Worm (Caenorhabditis elegans) whole organism, late embryonic: ENCODE results near the gene twk-25.

Experiments used
- Y22D7AL.16 ChIP-seq: sonication (generic microtip); optimal IDR thresholded peaks from 2 replicates; lab custom pipeline; 2016; ENCODE audit warnings: missing genetic modification characterization, missing compliant biosample characterization
- ceh-22 ChIP-seq: sonication (generic microtip); optimal IDR thresholded peaks from 2 replicates; lab custom pipeline; 2017; ENCODE audit warnings: missing biosample characterization, missing genetic modification characterization
- dmd-4 ChIP-seq: sonication (generic microtip); optimal IDR thresholded peaks from 2 replicates; lab custom pipeline; 2016; ENCODE audit warnings: borderline replicate concordance, missing genetic modification characterization, missing compliant biosample characterization
- elt-2 ChIP-seq: sonication (generic microtip); optimal IDR thresholded peaks from 2 replicates; lab custom pipeline; 2016; ENCODE audit warnings: missing genetic modification reagents, missing genetic modification characterization, missing compliant biosample characterization
- fkh-10 ChIP-seq: fragments of 150-350 bp; optimal IDR thresholded peaks from 2 replicates; lab custom pipeline; 2014; ENCODE audit warnings: missing biosample characterization, missing genetic modification reagents, missing genetic modification characterization
- hlh-13 ChIP-seq: fragments of 200-800 bp; sonication (Bioruptor generic); optimal IDR thresholded peaks from 2 replicates; lab custom pipeline; 2018; ENCODE audit warnings: mild to moderate bottlenecking, missing genetic modification characterization, missing compliant biosample characterization
- nfya-1 ChIP-seq: sonication (generic microtip); optimal IDR thresholded peaks from 2 replicates; lab custom pipeline; 2017; ENCODE audit warnings: missing genetic modification characterization, mild to moderate bottlenecking, missing compliant biosample characterization, antibody characterized with exemption, moderate library complexity
- nhr-11 ChIP-seq: fragments of 150-350 bp; optimal IDR thresholded peaks from 2 replicates; lab custom pipeline; 2014; ENCODE audit warnings: missing biosample characterization, missing genetic modification characterization
- rnt-1 ChIP-seq: sonication (generic microtip); optimal IDR thresholded peaks from 2 replicates; lab custom pipeline; 2016; ENCODE audit warnings: missing genetic modification characterization, missing compliant biosample characterization
- unc-86 ChIP-seq: sonication (generic microtip); optimal IDR thresholded peaks from 2 replicates; lab custom pipeline; 2016; ENCODE audit warnings: missing genetic modification characterization, missing compliant biosample characterization

- TF ChIP-seq Y22D7AL.16 (no peak), elt-2 (tag; lab: Kevin White, UChicago) (no peak), nfya-1 (no peak), ceh-22 (tag; lab: Kevin White, UChicago) (no peak), nhr-11 (no peak), dmd-4 (tag; lab: Kevin White, UChicago) (no peak), fkh-10 (GFP tag; lab: Kevin White, UChicago) (no peak), unc-86 (tag; lab: Kevin White, UChicago) (no peak), rnt-1 (tag; lab: Kevin White, UChicago) (no peak), hlh-13 (no peak)
Measured at ce11 chrIV:11455824-11456223, 48.7 kb upstream of the twk-25 start.
